Fruit fly (Drosophila melanogaster) whole organism, embryonic: Measurements from ENCODE around the gene Hr78.

Experiments
- Aef1 ChIP-seq: fragments of 200-800 bp; sonication (Bioruptor generic); IDR thresholded peaks from 3 replicates; pipeline ENCODE4 v1.3.6; 2022; ENCODE audit warnings: missing biosample characterization, missing genetic modification characterization
- CG10274 ChIP-seq: fragments of 200-800 bp; sonication (Bioruptor generic); optimal IDR thresholded peaks from 3 replicates; lab custom pipeline; 2017; ENCODE audit warnings: missing biosample characterization, mild to moderate bottlenecking, missing genetic modification characterization
- CG11723 ChIP-seq: fragments of 200-800 bp; sonication (Bioruptor generic); optimal IDR thresholded peaks from 2 replicates; lab custom pipeline; 2017; ENCODE audit warnings: missing biosample characterization, mild to moderate bottlenecking, missing genetic modification characterization
- CG14050 ChIP-seq: fragments of 200-800 bp; sonication (Bioruptor generic); IDR thresholded peaks from 3 replicates; pipeline ENCODE4 v1.3.6; 2022; ENCODE audit warnings: missing biosample characterization, missing genetic modification characterization
- CG15479 ChIP-seq: fragments of 200-800 bp; sonication (Bioruptor generic); optimal IDR thresholded peaks from 3 replicates; lab custom pipeline; 2019; ENCODE audit warnings: missing biosample characterization, mild to moderate bottlenecking, missing genetic modification characterization, moderate library complexity
- CG17361 ChIP-seq: fragments of 200-800 bp; sonication (Bioruptor generic); IDR thresholded peaks from 3 replicates; pipeline ENCODE4 v1.3.6; 2022; ENCODE audit warnings: missing biosample characterization, missing genetic modification characterization
- CG1832 ChIP-seq: fragments of 200-800 bp; sonication (Bioruptor generic); optimal IDR thresholded peaks from 2 replicates; lab custom pipeline; 2017; ENCODE audit warnings: missing biosample characterization, mild to moderate bottlenecking, missing genetic modification characterization, inconsistent platforms
- CG2120 ChIP-seq: fragments of 200-800 bp; sonication (Bioruptor generic); optimal IDR thresholded peaks from 3 replicates; lab custom pipeline; 2016; ENCODE audit warnings: missing biosample characterization, missing genetic modification characterization
- CG2875 ChIP-seq: fragments of 200-800 bp; sonication (Bioruptor generic); optimal IDR thresholded peaks from 2 replicates; lab custom pipeline; 2017; ENCODE audit warnings: missing biosample characterization, mild to moderate bottlenecking, missing genetic modification characterization, missing genetic modification reagents
- CG33213 ChIP-seq: fragments of 200-800 bp; sonication (Bioruptor generic); optimal IDR thresholded peaks from 3 replicates; lab custom pipeline; 2016; ENCODE audit warnings: missing biosample characterization, missing genetic modification characterization
- CG34422 ChIP-seq: fragments of 200-800 bp; sonication (Bioruptor generic); IDR thresholded peaks from 3 replicates; pipeline ENCODE4 v1.3.6; 2022; ENCODE audit warnings: missing biosample characterization, missing genetic modification characterization
- CG3847 ChIP-seq: fragments of 200-800 bp; sonication (Bioruptor generic); IDR thresholded peaks from 2 replicates; pipeline ENCODE4 v1.3.6; 2022; ENCODE audit warnings: missing biosample characterization, missing genetic modification characterization
- CG3995 ChIP-seq: fragments of 200-800 bp; sonication (Bioruptor generic); optimal IDR thresholded peaks from 3 replicates; lab custom pipeline; 2016; ENCODE audit warnings: missing biosample characterization, missing genetic modification characterization
- CG4617 ChIP-seq: fragments of 200-800 bp; sonication (Bioruptor generic); optimal IDR thresholded peaks from 3 replicates; lab custom pipeline; 2016; ENCODE audit warnings: missing biosample characterization, missing genetic modification characterization, borderline replicate concordance
- CG6683 ChIP-seq: fragments of 200-800 bp; sonication (Bioruptor generic); optimal IDR thresholded peaks from 2 replicates; lab custom pipeline; 2017; ENCODE audit warnings: missing biosample characterization, mild to moderate bottlenecking, missing genetic modification characterization, missing genetic modification reagents
- CG6765 ChIP-seq: fragments of 200-800 bp; sonication (Bioruptor generic); optimal IDR thresholded peaks from 3 replicates; lab custom pipeline; 2017; ENCODE audit warnings: missing biosample characterization, mild to moderate bottlenecking, missing genetic modification characterization
- CG8765 ChIP-seq: fragments of 200-800 bp; sonication (Bioruptor generic); IDR thresholded peaks from 2 replicates; pipeline ENCODE4 v1.3.6; 2022; ENCODE audit warnings: missing biosample characterization, missing genetic modification characterization
- CG8924 ChIP-seq: fragments of 200-800 bp; optimal IDR thresholded peaks from 3 replicates; lab custom pipeline; 2019; ENCODE audit warnings: missing biosample characterization, mild to moderate bottlenecking, missing genetic modification characterization, moderate library complexity
- CoRest ChIP-seq: fragments of 200-800 bp; sonication (Bioruptor generic); optimal IDR thresholded peaks from 3 replicates; lab custom pipeline; 2018; ENCODE audit warnings: missing biosample characterization, mild to moderate bottlenecking, missing genetic modification characterization, moderate library complexity
- CrebB ChIP-seq: fragments of 200-800 bp; sonication (Bioruptor generic); optimal IDR thresholded peaks from 3 replicates; lab custom pipeline; 2018; ENCODE audit warnings: missing biosample characterization, mild to moderate bottlenecking, missing genetic modification characterization
- Dip3 ChIP-seq: fragments of 200-800 bp; sonication (Bioruptor generic); optimal IDR thresholded peaks from 3 replicates; lab custom pipeline; 2016; ENCODE audit warnings: missing biosample characterization, missing genetic modification characterization
- Elba2 ChIP-seq: fragments of 200-800 bp; sonication (Bioruptor generic); optimal IDR thresholded peaks from 3 replicates; lab custom pipeline; 2016; ENCODE audit warnings: missing biosample characterization, missing genetic modification characterization
- HLH4C ChIP-seq: fragments of 200-800 bp; sonication (Bioruptor generic); IDR thresholded peaks from 3 replicates; pipeline ENCODE4 v1.3.6; 2022; ENCODE audit warnings: missing biosample characterization, missing genetic modification characterization; ENCODE audit not compliant: partially characterized antibody
- Mes4 ChIP-seq: fragments of 200-800 bp; sonication (Bioruptor generic); optimal IDR thresholded peaks from 2 replicates; lab custom pipeline; 2016; ENCODE audit warnings: missing biosample characterization, missing genetic modification characterization
- Nf-YB ChIP-seq: fragments of 200-800 bp; sonication (Bioruptor generic); optimal IDR thresholded peaks from 3 replicates; lab custom pipeline; 2019; ENCODE audit warnings: missing biosample characterization, mild to moderate bottlenecking, missing genetic modification characterization, moderate library complexity
- Nf-YC ChIP-seq: fragments of 200-800 bp; optimal IDR thresholded peaks from 3 replicates; lab custom pipeline; 2019; ENCODE audit warnings: missing biosample characterization, mild to moderate bottlenecking, missing genetic modification characterization, moderate library complexity
- YL-1 ChIP-seq: fragments of 200-800 bp; sonication (Bioruptor generic); optimal IDR thresholded peaks from 3 replicates; lab custom pipeline; 2017; ENCODE audit warnings: missing biosample characterization, mild to moderate bottlenecking, missing genetic modification characterization
- abd-A ChIP-seq: fragments of 200-800 bp; sonication (Bioruptor generic); optimal IDR thresholded peaks from 3 replicates; lab custom pipeline; 2019; ENCODE audit warnings: missing biosample characterization, mild to moderate bottlenecking, missing genetic modification characterization, moderate library complexity
- al ChIP-seq: fragments of 200-800 bp; sonication (Bioruptor generic); IDR thresholded peaks from 2 replicates; pipeline ENCODE4 v1.3.6; 2022; ENCODE audit warnings: missing biosample characterization, missing genetic modification characterization
- ase ChIP-seq: fragments of 200-800 bp; sonication (Bioruptor generic); IDR thresholded peaks from 3 replicates; pipeline ENCODE4 v1.3.6; 2022; ENCODE audit warnings: missing biosample characterization, missing genetic modification characterization
- caup ChIP-seq: fragments of 200-800 bp; sonication (Bioruptor generic); optimal IDR thresholded peaks from 3 replicates; lab custom pipeline; 2017; ENCODE audit warnings: missing biosample characterization, mild to moderate bottlenecking, missing genetic modification characterization, moderate library complexity; ENCODE audit not compliant: severe bottlenecking
- crp ChIP-seq, 2 experiments: fragments of 200-800 bp; sonication (Bioruptor generic); optimal IDR thresholded peaks; 2 replicates in 1 of 2; 3 replicates in 1 of 2; lab custom pipeline; 2017; ENCODE audit warnings: missing biosample characterization in 2 of 2, missing genetic modification characterization in 2 of 2, mild to moderate bottlenecking in 1 of 2, moderate library complexity in 1 of 2
- dati ChIP-seq: fragments of 200-800 bp; sonication (Bioruptor generic); IDR thresholded peaks from 2 replicates; pipeline ENCODE4 v1.3.6; 2022; ENCODE audit warnings: missing biosample characterization, missing genetic modification characterization
- dmrt99B ChIP-seq: fragments of 200-800 bp; sonication (Bioruptor generic); optimal IDR thresholded peaks from 2 replicates; lab custom pipeline; 2018; ENCODE audit warnings: missing biosample characterization, mild to moderate bottlenecking, missing genetic modification characterization, moderate library complexity
- dysf ChIP-seq: fragments of 200-800 bp; sonication (Bioruptor generic); IDR thresholded peaks from 3 replicates; pipeline ENCODE4 v1.3.6; 2022; ENCODE audit warnings: missing biosample characterization, missing genetic modification characterization
- en ChIP-seq: fragments of 200-800 bp; sonication (Bioruptor generic); optimal IDR thresholded peaks from 2 replicates; lab custom pipeline; 2016; ENCODE audit warnings: missing biosample characterization, missing genetic modification characterization
- ftz-f1 ChIP-seq: fragments of 200-800 bp; sonication (Bioruptor generic); optimal IDR thresholded peaks from 2 replicates; lab custom pipeline; 2016; ENCODE audit warnings: missing biosample characterization, missing genetic modification characterization
- gce ChIP-seq: fragments of 200-800 bp; sonication (Bioruptor generic); IDR thresholded peaks from 3 replicates; pipeline ENCODE4 v1.3.6; 2022; ENCODE audit warnings: missing biosample characterization, missing genetic modification characterization
- grn ChIP-seq: fragments of 200-800 bp; sonication (Bioruptor generic); optimal IDR thresholded peaks from 3 replicates; lab custom pipeline; 2017; ENCODE audit warnings: missing biosample characterization, missing genetic modification characterization
- hbn ChIP-seq: fragments of 200-800 bp; sonication (Bioruptor generic); IDR thresholded peaks from 2 replicates; pipeline ENCODE4 v1.3.6; 2022; ENCODE audit warnings: missing biosample characterization, missing genetic modification characterization; ENCODE audit not compliant: partially characterized antibody
- klu ChIP-seq: fragments of 200-800 bp; sonication (Bioruptor generic); IDR thresholded peaks from 2 replicates; pipeline ENCODE4 v1.3.6; 2022; ENCODE audit warnings: missing biosample characterization, missing genetic modification characterization
- maf-S ChIP-seq: fragments of 200-800 bp; sonication (Bioruptor generic); optimal IDR thresholded peaks from 2 replicates; lab custom pipeline; 2016; ENCODE audit warnings: missing biosample characterization, missing genetic modification characterization
- mam ChIP-seq: fragments of 200-800 bp; sonication (Bioruptor generic); optimal IDR thresholded peaks from 3 replicates; lab custom pipeline; 2016; ENCODE audit warnings: missing biosample characterization, missing genetic modification characterization
- mld ChIP-seq: fragments of 200-800 bp; sonication (Bioruptor generic); IDR thresholded peaks from 3 replicates; pipeline ENCODE4 v1.3.6; 2022; ENCODE audit warnings: missing biosample characterization, missing genetic modification characterization; ENCODE audit not compliant: partially characterized antibody
- slp2 ChIP-seq: fragments of 200-800 bp; sonication (Bioruptor generic); optimal IDR thresholded peaks from 2 replicates; lab custom pipeline; 2016; ENCODE audit warnings: missing biosample characterization, missing genetic modification characterization
- tap ChIP-seq: fragments of 200-800 bp; optimal IDR thresholded peaks from 3 replicates; lab custom pipeline; 2019; ENCODE audit warnings: missing biosample characterization, mild to moderate bottlenecking, missing genetic modification characterization, moderate library complexity
- tgo ChIP-seq: fragments of 200-800 bp; sonication (Bioruptor generic); IDR thresholded peaks from 3 replicates; pipeline ENCODE4 v1.3.6; 2022; ENCODE audit warnings: missing biosample characterization, missing genetic modification characterization
- wek ChIP-seq: fragments of 200-800 bp; sonication (Bioruptor generic); optimal IDR thresholded peaks from 3 replicates; lab custom pipeline; 2018; ENCODE audit warnings: missing biosample characterization, mild to moderate bottlenecking, missing genetic modification characterization, moderate library complexity
- yki ChIP-seq: fragments of >200 bp; optimal IDR thresholded peaks from 3 replicates; lab custom pipeline; 2018

Gene Hr78

DNA sequence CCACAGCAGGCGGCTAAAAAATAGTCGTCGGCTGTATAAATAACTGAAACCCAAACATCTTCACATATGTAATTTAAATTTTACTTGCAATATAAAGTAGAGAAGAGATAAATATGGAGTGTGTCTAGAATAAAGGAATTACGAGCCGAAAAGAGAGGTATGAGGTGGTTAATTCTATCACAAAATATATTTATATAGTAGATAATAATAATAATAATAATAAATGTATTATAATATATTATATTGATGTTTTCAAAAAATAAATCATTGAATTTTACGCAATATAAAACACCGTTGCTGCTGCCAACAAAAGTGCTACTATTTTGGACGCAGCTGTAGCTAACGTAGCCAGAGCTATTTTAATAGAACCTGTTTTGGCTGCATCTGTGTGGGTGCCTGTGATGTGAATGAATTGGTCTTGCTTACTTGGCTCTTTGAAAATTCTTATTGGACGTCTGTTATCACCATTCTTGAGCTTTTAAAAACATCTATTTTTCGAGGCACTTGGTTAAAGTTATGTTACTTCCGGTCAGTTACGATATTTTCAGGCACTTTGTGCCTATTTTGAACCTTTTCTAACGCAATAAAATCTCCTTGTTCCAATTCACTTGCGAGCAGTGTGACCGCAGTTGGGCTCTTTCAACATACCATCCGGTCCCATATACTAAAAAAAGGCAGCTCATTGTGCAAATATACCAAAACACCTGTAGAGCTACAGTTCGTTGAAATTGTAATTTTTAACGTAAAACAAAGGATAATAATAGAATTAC lies at the start of gene Hr78 (continued):
- no peak; the same call in 1 of the 2 replicates for TF ChIP-seq CG8765 (GFP tag; lab: Robert Waterston, UW)
- TF ChIP-seq dmrt99B, result peak; percentile 90
- peak; percentile 74 for TF ChIP-seq Nf-YC
- TF ChIP-seq CrebB (tag; lab: Kevin White, UChicago), result peak; percentile 17
- no peak for TF ChIP-seq wek (GFP tag; lab: Kevin White, UChicago)
- TF ChIP-seq hbn (GFP tag; lab: Robert Waterston, UW), result no peak
- TF ChIP-seq mam (GFP tag; lab: Kevin White, UChicago), result no peak
- TF ChIP-seq CG6683 (GFP tag; lab: Kevin White, UChicago), result peak; percentile 71
- TF ChIP-seq tap (tag; lab: Kevin White, UChicago), result peak; percentile 69
- peak; percentile 90 for TF ChIP-seq CG6765 (GFP tag; lab: Kevin White, UChicago)
- TF ChIP-seq dati, result no peak
- TF ChIP-seq maf-S (GFP tag; lab: Kevin White, UChicago), result no peak
- TF ChIP-seq Mes4, result no peak
- TF ChIP-seq ftz-f1 (GFP tag; lab: Kevin White, UChicago), result peak; percentile 50
- TF ChIP-seq CG4617 (GFP tag; lab: Kevin White, UChicago), result peak; percentile 75
- TF ChIP-seq CG34422 (GFP tag; lab: Robert Waterston, UW), result peak; percentile 51; the same call in 2 of the 3 replicates
- TF ChIP-seq grn, result no peak
- peak; percentile 22 for TF ChIP-seq CG10274 (GFP tag; lab: Kevin White, UChicago)
- TF ChIP-seq caup (GFP tag; lab: Kevin White, UChicago), result peak; percentile 86
- TF ChIP-seq gce, result 0 out of 3 replicates have a peak, but pooled peaks have one; percentile 48
- peak; percentile 40; the same call in 1 of the 2 replicates for TF ChIP-seq CG3847
- TF ChIP-seq CG17361 (GFP tag; lab: Robert Waterston, UW), result peak; percentile 89
- TF ChIP-seq CG3995, result peak; percentile 70
- TF ChIP-seq CG2120 (GFP tag; lab: Kevin White, UChicago), result peak; percentile 33
- TF ChIP-seq klu (GFP tag; lab: Robert Waterston, UW), result no peak
- TF ChIP-seq mld (GFP tag; lab: Robert Waterston, UW), result no peak
- TF ChIP-seq Aef1 (GFP tag; lab: Robert Waterston, UW), result peak; percentile 42; the same call in 1 of the 3 replicates
- TF ChIP-seq al (GFP tag; lab: Robert Waterston, UW), result peak; percentile 58; the same call in 1 of the 2 replicates
- TF ChIP-seq Nf-YB (GFP tag; lab: Kevin White, UChicago), result peak; percentile 69
- peak; percentile 73 for TF ChIP-seq CG2875 (GFP tag; lab: Kevin White, UChicago)
- peak; percentile 92 for TF ChIP-seq CG8924
- peak; percentile 89 for TF ChIP-seq CoRest (tag; lab: Kevin White, UChicago)
- peak; percentile 85 for TF ChIP-seq Elba2 (GFP tag; lab: Kevin White, UChicago)
- peak; percentile 63 for TF ChIP-seq CG11723
- TF ChIP-seq CG14050, result peak; percentile 33; the same call in 1 of the 3 replicates
- peak; percentile 34 for TF ChIP-seq slp2 (GFP tag; lab: Kevin White, UChicago)
- peak; percentile 32 for TF ChIP-seq CG15479
- no peak for TF ChIP-seq CG1832 (GFP tag; lab: Kevin White, UChicago)
- TF ChIP-seq YL-1, result peak; percentile 81
- peak; percentile 35 for TF ChIP-seq CG33213 (GFP tag; lab: Kevin White, UChicago)
- no peak for TF ChIP-seq HLH4C (GFP tag; lab: Robert Waterston, UW)
- TF ChIP-seq dysf (GFP tag; lab: Robert Waterston, UW), result peak; percentile 80
- no peak for TF ChIP-seq Dip3 (GFP tag; lab: Kevin White, UChicago)
- no peak; the same call in 2 of the 3 replicates for TF ChIP-seq ase (GFP tag; lab: Robert Waterston, UW)
- TF ChIP-seq tgo (GFP tag; lab: Robert Waterston, UW), result peak; percentile 60; the same call in 2 of the 3 replicates
- TF ChIP-seq crp (GFP tag; optimal IDR thresholded peaks at IDR 0.05; lab: Kevin White, UChicago), result peak in 1 of 2 experiments; percentile 4
- no peak for TF ChIP-seq abd-A
- no peak for TF ChIP-seq en (GFP tag; lab: Kevin White, UChicago)
- no peak for TF ChIP-seq yki (lab: Kevin White, UChicago)
